Worm (Caenorhabditis elegans): Measurements from ENCODE around the gene F49C5.7.

- TF ChIP-seq lsl-1 (GFP tag; optimal IDR thresholded peaks at IDR 0.05) (no peak), dpff-1 (tag; optimal IDR thresholded peaks at IDR 0.05) (no peak), rcor-1 (GFP tag; IDR thresholded peaks at IDR 0.05) (no peak)
Observed at ce11 chrII:12616081-12616480, 50.1 kb downstream of the F49C5.7 start, which contains the start of gene nspe-6.

Measured in whole organism, young adult.